Fruit fly (Drosophila melanogaster) whole organism, embryonic: ENCODE results near the gene CG14961.

Experiments
- Antp ChIP-seq: fragments of 200-800 bp; sonication (Bioruptor generic); optimal IDR thresholded peaks from 3 replicates; lab custom pipeline; 2016; ENCODE audit warnings: missing biosample characterization, missing genetic modification characterization
- Atf6 ChIP-seq: fragments of 200-800 bp; sonication (Bioruptor generic); IDR thresholded peaks from 2 replicates; pipeline ENCODE4 v1.3.6; 2022; ENCODE audit warnings: missing biosample characterization, missing genetic modification characterization
- B-H2 ChIP-seq: fragments of 200-800 bp; sonication (Bioruptor generic); optimal IDR thresholded peaks from 2 replicates; lab custom pipeline; 2018; ENCODE audit warnings: missing biosample characterization, mild to moderate bottlenecking, missing genetic modification characterization
- CG10209 ChIP-seq: fragments of 200-800 bp; sonication (Bioruptor generic); optimal IDR thresholded peaks from 3 replicates; lab custom pipeline; 2017; ENCODE audit warnings: missing biosample characterization, mild to moderate bottlenecking, missing genetic modification characterization, missing genetic modification reagents
- CG10267 ChIP-seq: fragments of 200-800 bp; sonication (Bioruptor generic); optimal IDR thresholded peaks from 2 replicates; lab custom pipeline; 2018; ENCODE audit warnings: missing biosample characterization, mild to moderate bottlenecking, missing genetic modification characterization, moderate library complexity
- CG11504 ChIP-seq: fragments of 200-800 bp; sonication (Bioruptor generic); optimal IDR thresholded peaks from 3 replicates; lab custom pipeline; 2019; ENCODE audit warnings: missing biosample characterization, mild to moderate bottlenecking, missing genetic modification characterization, moderate library complexity
- CG12769 ChIP-seq: fragments of 200-800 bp; sonication (Bioruptor generic); optimal IDR thresholded peaks from 2 replicates; lab custom pipeline; 2019; ENCODE audit warnings: missing biosample characterization, mild to moderate bottlenecking, missing genetic modification characterization, moderate library complexity
- CG13296 ChIP-seq: fragments of 200-800 bp; sonication (Bioruptor generic); optimal IDR thresholded peaks from 3 replicates; lab custom pipeline; 2018; ENCODE audit warnings: missing biosample characterization, mild to moderate bottlenecking, missing genetic modification characterization
- CG13894 ChIP-seq: fragments of 200-800 bp; sonication (Bioruptor generic); optimal IDR thresholded peaks from 3 replicates; lab custom pipeline; 2018; ENCODE audit warnings: missing biosample characterization, mild to moderate bottlenecking, missing genetic modification characterization, moderate library complexity
- CG14667 ChIP-seq: fragments of 200-800 bp; sonication (Bioruptor generic); IDR thresholded peaks from 2 replicates; pipeline ENCODE4 v1.3.6; 2022; ENCODE audit warnings: missing biosample characterization, missing genetic modification characterization
- CG15514 ChIP-seq: fragments of 200-800 bp; sonication (Bioruptor generic); optimal IDR thresholded peaks from 3 replicates; lab custom pipeline; 2017; ENCODE audit warnings: missing biosample characterization, missing genetic modification characterization, mild to moderate bottlenecking, moderate library complexity, missing genetic modification reagents
- CG17361 ChIP-seq: fragments of 200-800 bp; sonication (Bioruptor generic); IDR thresholded peaks from 3 replicates; pipeline ENCODE4 v1.3.6; 2022; ENCODE audit warnings: missing biosample characterization, missing genetic modification characterization
- CG18764 ChIP-seq: fragments of 200-800 bp; sonication (Bioruptor generic); optimal IDR thresholded peaks from 3 replicates; lab custom pipeline; 2016; ENCODE audit warnings: missing biosample characterization, missing genetic modification characterization
- CG2889 ChIP-seq: fragments of 200-800 bp; sonication (Bioruptor generic); IDR thresholded peaks from 3 replicates; pipeline ENCODE4 v1.3.6; 2022; ENCODE audit warnings: missing biosample characterization, missing genetic modification characterization
- CG31441 ChIP-seq: fragments of 200-800 bp; sonication (Bioruptor generic); IDR thresholded peaks from 2 replicates; pipeline ENCODE4 v1.3.6; 2022; ENCODE audit warnings: missing biosample characterization, missing genetic modification characterization
- CG3281 ChIP-seq: fragments of 200-800 bp; sonication (Bioruptor generic); optimal IDR thresholded peaks from 3 replicates; lab custom pipeline; 2017; ENCODE audit warnings: missing biosample characterization, mild to moderate bottlenecking, missing genetic modification characterization
- CG34376 ChIP-seq: fragments of 200-800 bp; sonication (Bioruptor generic); optimal IDR thresholded peaks from 2 replicates; lab custom pipeline; 2018; ENCODE audit warnings: missing biosample characterization, mild to moderate bottlenecking, missing genetic modification characterization
- CG3838 ChIP-seq: fragments of 200-800 bp; sonication (Bioruptor generic); optimal IDR thresholded peaks from 3 replicates; lab custom pipeline; 2016; ENCODE audit warnings: missing biosample characterization, missing genetic modification characterization
- CG43689 ChIP-seq: fragments of 200-800 bp; sonication (Bioruptor generic); IDR thresholded peaks from 2 replicates; pipeline ENCODE4 v1.3.6; 2022; ENCODE audit warnings: missing biosample characterization, missing genetic modification characterization
- CG4617 ChIP-seq: fragments of 200-800 bp; sonication (Bioruptor generic); optimal IDR thresholded peaks from 3 replicates; lab custom pipeline; 2016; ENCODE audit warnings: missing biosample characterization, missing genetic modification characterization, borderline replicate concordance
- CG9437 ChIP-seq: fragments of 200-800 bp; sonication (Bioruptor generic); optimal IDR thresholded peaks from 2 replicates; lab custom pipeline; 2018; ENCODE audit warnings: missing biosample characterization, mild to moderate bottlenecking, missing genetic modification characterization
- CG9609 ChIP-seq: fragments of 200-800 bp; sonication (Bioruptor generic); optimal IDR thresholded peaks from 3 replicates; lab custom pipeline; 2016; ENCODE audit warnings: missing biosample characterization, missing genetic modification characterization
- Camta ChIP-seq: fragments of 200-800 bp; sonication (Bioruptor generic); optimal IDR thresholded peaks from 2 replicates; lab custom pipeline; 2016; ENCODE audit warnings: missing biosample characterization, missing genetic modification characterization
- CoRest ChIP-seq: fragments of 200-800 bp; sonication (Bioruptor generic); optimal IDR thresholded peaks from 3 replicates; lab custom pipeline; 2018; ENCODE audit warnings: missing biosample characterization, mild to moderate bottlenecking, missing genetic modification characterization, moderate library complexity
- D ChIP-seq, 2 experiments: fragments of 200-800 bp in 1 of 2; fragments of >200 bp in 1 of 2; sonication (Bioruptor generic) in 1 of 2; optimal IDR thresholded peaks; 2 replicates in 1 of 2; 3 replicates in 1 of 2; lab custom pipeline; 2017; ENCODE audit warnings: mild to moderate bottlenecking in 1 of 2, missing biosample characterization in 1 of 2, missing genetic modification characterization in 1 of 2, missing genetic modification reagents in 1 of 2
- Med ChIP-seq: fragments of 200-800 bp; sonication (Bioruptor generic); peaks from one replicate; lab custom pipeline; 2016; ENCODE audit warnings: missing biosample characterization, missing genetic modification characterization, mild to moderate bottlenecking, inconsistent platforms, moderate library complexity
- Oli ChIP-seq: fragments of 200-800 bp; sonication (Bioruptor generic); optimal IDR thresholded peaks from 2 replicates; lab custom pipeline; 2018; ENCODE audit warnings: missing biosample characterization, mild to moderate bottlenecking, missing genetic modification characterization, moderate library complexity
- Pdp1 ChIP-seq, 2 experiments: fragments of 200-800 bp; sonication (Bioruptor generic); optimal IDR thresholded peaks; 3 replicates each; lab custom pipeline; 2016; ENCODE audit warnings: missing biosample characterization in 2 of 2, missing genetic modification characterization in 2 of 2, mild to moderate bottlenecking in 1 of 2, moderate library complexity in 1 of 2
- Xbp1 ChIP-seq: fragments of 200-800 bp; sonication (Bioruptor generic); optimal IDR thresholded peaks from 3 replicates; lab custom pipeline; 2016; ENCODE audit warnings: missing biosample characterization, mild to moderate bottlenecking, missing genetic modification characterization
- br ChIP-seq: fragments of >200 bp; optimal IDR thresholded peaks from 2 replicates; lab custom pipeline; 2017
- crol ChIP-seq: fragments of 200-800 bp; sonication (Bioruptor generic); IDR thresholded peaks from 2 replicates; pipeline ENCODE4 v1.3.6; 2022; ENCODE audit warnings: missing biosample characterization, missing genetic modification characterization
- cwo ChIP-seq: fragments of 200-800 bp; sonication (Bioruptor generic); optimal IDR thresholded peaks from 3 replicates; lab custom pipeline; 2017; ENCODE audit warnings: missing biosample characterization, missing genetic modification characterization, mild to moderate bottlenecking, moderate library complexity, missing genetic modification reagents
- en ChIP-seq: fragments of 200-800 bp; sonication (Bioruptor generic); optimal IDR thresholded peaks from 2 replicates; lab custom pipeline; 2016; ENCODE audit warnings: missing biosample characterization, missing genetic modification characterization
- esg ChIP-seq: fragments of 200-800 bp; sonication (Bioruptor generic); conservative IDR thresholded peaks from 2 replicates; pipeline ENCODE4 v1.3.6; 2022; ENCODE audit warnings: missing biosample characterization, missing genetic modification characterization
- fd102C ChIP-seq: fragments of 200-800 bp; sonication (Bioruptor generic); optimal IDR thresholded peaks from 2 replicates; lab custom pipeline; 2018; ENCODE audit warnings: missing biosample characterization, mild to moderate bottlenecking, missing genetic modification characterization, moderate library complexity
- grau ChIP-seq: fragments of 200-800 bp; optimal IDR thresholded peaks from 3 replicates; lab custom pipeline; 2019; ENCODE audit warnings: missing biosample characterization, mild to moderate bottlenecking, missing genetic modification characterization, moderate library complexity
- insv ChIP-seq, 2 experiments: fragments of 200-800 bp; sonication (Bioruptor generic); optimal IDR thresholded peaks; 3 replicates each; lab custom pipeline; 2016 to 2018; ENCODE audit warnings: missing biosample characterization in 2 of 2, missing genetic modification characterization in 2 of 2
- lab ChIP-seq: fragments of 200-800 bp; sonication (Bioruptor generic); optimal IDR thresholded peaks from 3 replicates; lab custom pipeline; 2017; ENCODE audit warnings: missing biosample characterization, missing genetic modification characterization, mild to moderate bottlenecking, moderate library complexity, missing genetic modification reagents
- oc ChIP-seq: fragments of 200-800 bp; sonication (Bioruptor generic); optimal IDR thresholded peaks from 2 replicates; lab custom pipeline; 2018; ENCODE audit warnings: missing biosample characterization, mild to moderate bottlenecking, missing genetic modification characterization, moderate library complexity
- phol ChIP-seq: fragments of 200-800 bp; sonication (Bioruptor generic); optimal IDR thresholded peaks from 3 replicates; lab custom pipeline; 2018; ENCODE audit warnings: missing biosample characterization, mild to moderate bottlenecking, missing genetic modification characterization, moderate library complexity
- salm ChIP-seq: fragments of 200-800 bp; sonication (Bioruptor generic); optimal IDR thresholded peaks from 2 replicates; lab custom pipeline; 2018; ENCODE audit warnings: missing biosample characterization, mild to moderate bottlenecking, missing genetic modification characterization
- sens ChIP-seq: fragments of 200-800 bp; sonication (Bioruptor generic); peaks from one replicate; lab custom pipeline; 2016; ENCODE audit warnings: missing biosample characterization, missing genetic modification characterization
- tll ChIP-seq, 2 experiments: fragments of 200-800 bp in 1 of 2; fragments of >200 bp in 1 of 2; sonication (Bioruptor generic) in 1 of 2; optimal IDR thresholded peaks; 2 replicates each; lab custom pipeline; 2017 to 2019; ENCODE audit warnings: missing biosample characterization in 2 of 2, missing genetic modification characterization in 2 of 2, mild to moderate bottlenecking in 1 of 2, moderate library complexity in 1 of 2

The CG14961 gene

dm6 chr3L:3343260-3343659, 13.4 kb downstream of the CG14961 start (continued):
- TF ChIP-seq grau (tag; lab: Kevin White, UChicago) (peak; percentile 2), br (lab: Kevin White, UChicago) (no peak), CG17361 (GFP tag; lab: Robert Waterston, UW) (0 out of 3 replicates have a peak, but pooled peaks have one; percentile 14), CoRest (tag; lab: Kevin White, UChicago) (peak; percentile 17), Oli (tag; lab: Kevin White, UChicago) (peak; percentile 35), CG9437 (peak; percentile 1), CG15514 (GFP tag; lab: Kevin White, UChicago) (no peak), insv (GFP tag; optimal IDR thresholded peaks at IDR 0.05; lab: Kevin White, UChicago) (no peak), en (GFP tag; lab: Kevin White, UChicago) (no peak), CG31441 (GFP tag; lab: Robert Waterston, UW) (peak; percentile 48; the same call in 1 of the 2 replicates), Antp (GFP tag; lab: Kevin White, UChicago) (no peak), Xbp1 (no peak), CG4617 (no peak)

- TF ChIP-seq Camta (no peak), sens (GFP tag; lab: Kevin White, UChicago) (peak; percentile 41), Pdp1 (GFP tag; optimal IDR thresholded peaks at IDR 0.05; lab: Kevin White, UChicago) (peak in 1 of 2 experiments; percentile 87), CG11504 (tag; lab: Kevin White, UChicago) (no peak), Med (GFP tag; lab: Kevin White, UChicago) (peak; percentile 40)
Measured at dm6 chr3L:3344528-3344927, 14.7 kb downstream of the CG14961 start.

- TF ChIP-seq Med (GFP tag; lab: Kevin White, UChicago) (peak; percentile 50), D (optimal IDR thresholded peaks at IDR 0.05; lab: Kevin White, UChicago) (no peak), D (GFP tag; optimal IDR thresholded peaks at IDR 0.05; lab: Kevin White, UChicago) (no peak), CG12769 (peak; percentile 43), phol (tag; lab: Kevin White, UChicago) (no peak), CG34376 (GFP tag; lab: Kevin White, UChicago) (peak; percentile 21), CG13894 (tag; lab: Kevin White, UChicago) (peak; percentile 17), CG3281 (GFP tag; lab: Kevin White, UChicago) (peak; percentile 13), oc (tag; lab: Kevin White, UChicago) (peak; percentile 33), lab (GFP tag; lab: Kevin White, UChicago) (peak; percentile 53), Atf6 (GFP tag; lab: Robert Waterston, UW) (0 out of 2 replicates have a peak, but pooled peaks have one; percentile 12), cwo (GFP tag; lab: Kevin White, UChicago) (peak; percentile 59), CG10267 (no peak)
Measured at dm6 chr3L:3346294-3346693, 16.4 kb downstream of the CG14961 start.

DNA sequence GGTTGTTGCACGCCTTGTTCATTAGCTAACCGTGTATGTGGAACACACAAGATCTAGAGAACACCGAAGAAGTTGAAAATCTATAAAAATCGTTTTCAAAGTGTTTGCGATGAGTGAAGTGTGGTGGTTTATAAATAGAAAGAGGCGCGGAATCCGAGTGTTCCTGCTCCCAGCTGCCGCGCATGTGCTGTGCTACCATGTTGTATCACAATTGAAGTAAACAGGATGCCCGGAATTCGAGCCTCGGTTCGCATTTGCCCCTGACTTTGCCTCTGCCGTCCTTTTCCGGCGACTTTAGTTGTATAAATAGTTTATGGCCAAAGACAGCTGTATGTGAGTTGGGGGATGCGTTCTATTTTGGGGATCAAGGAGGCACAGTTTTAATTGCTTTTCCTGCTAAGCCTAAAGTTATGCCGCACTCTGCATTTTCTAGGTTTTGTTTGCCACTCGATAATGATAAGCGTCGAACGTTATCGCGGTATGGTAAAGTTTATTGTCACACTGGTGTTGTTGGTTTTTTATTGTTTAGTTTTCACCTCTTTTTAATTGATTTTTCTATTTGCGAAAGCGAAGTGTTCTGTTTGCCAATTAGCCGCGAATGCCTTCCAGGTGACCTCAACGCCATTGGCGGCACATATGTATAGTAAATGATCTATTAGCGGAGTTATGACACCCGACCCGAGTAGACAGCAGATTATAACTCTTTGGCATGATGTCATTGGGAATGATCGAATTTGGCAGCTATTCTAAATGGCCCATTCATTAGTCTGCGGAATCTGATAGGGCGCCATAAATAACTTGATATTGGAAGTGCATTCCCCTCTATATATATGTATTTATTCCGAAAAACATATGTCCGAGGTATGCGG, 19.3 kb downstream of the CG14961 start:
- no peak for TF ChIP-seq CG18764 (GFP tag; lab: Kevin White, UChicago)
- no peak for TF ChIP-seq CG9609 (GFP tag; lab: Kevin White, UChicago)
- no peak for TF ChIP-seq tll (GFP tag; optimal IDR thresholded peaks at IDR 0.05; lab: Kevin White, UChicago)
- TF ChIP-seq CG13296 (GFP tag; lab: Kevin White, UChicago) = peak; percentile 5
- no peak for TF ChIP-seq B-H2
- no peak for TF ChIP-seq Pdp1 (GFP tag; optimal IDR thresholded peaks at IDR 0.05; lab: Kevin White, UChicago)
- no peak for TF ChIP-seq crol (GFP tag; lab: Robert Waterston, UW)
- no peak for TF ChIP-seq salm (tag; lab: Kevin White, UChicago)
- TF ChIP-seq CG10209 (GFP tag; lab: Kevin White, UChicago) = no peak
- TF ChIP-seq Oli (tag; lab: Kevin White, UChicago) = no peak
- no peak for TF ChIP-seq fd102C (GFP tag; lab: Kevin White, UChicago)
- no peak for TF ChIP-seq CG14667 (GFP tag; lab: Robert Waterston, UW)
- TF ChIP-seq CG3838 (GFP tag; lab: Kevin White, UChicago) = no peak
- no peak for TF ChIP-seq esg (GFP tag; lab: Robert Waterston, UW)
- no peak for TF ChIP-seq CG2889 (GFP tag; lab: Robert Waterston, UW)
- TF ChIP-seq Atf6 (GFP tag; lab: Robert Waterston, UW) = peak; percentile 36; the same call in 1 of the 2 replicates
- TF ChIP-seq CG43689 (GFP tag; lab: Robert Waterston, UW) = no peak
